Fruit fly (Drosophila melanogaster) whole organism, prepupa: ENCODE results near the gene Ptpmeg.

Experiments used
- CG34406 ChIP-seq: fragments of 200-800 bp; sonication (Bioruptor generic); optimal IDR thresholded peaks from 3 replicates; lab custom pipeline; 2016; ENCODE audit warnings: missing biosample characterization, missing genetic modification characterization
- CG6276 ChIP-seq: fragments of 200-800 bp; sonication (Bioruptor generic); optimal IDR thresholded peaks from 2 replicates; lab custom pipeline; 2017; ENCODE audit warnings: missing biosample characterization, mild to moderate bottlenecking, missing genetic modification characterization
- CG6808 ChIP-seq: fragments of 200-800 bp; sonication (Bioruptor generic); optimal IDR thresholded peaks from 3 replicates; lab custom pipeline; 2017; ENCODE audit warnings: missing biosample characterization, missing genetic modification characterization, mild to moderate bottlenecking, moderate library complexity, missing genetic modification reagents
- CG8119 ChIP-seq: fragments of 200-800 bp; sonication (Bioruptor generic); IDR thresholded peaks from 3 replicates; pipeline ENCODE4 v1.3.6; 2022; ENCODE audit warnings: missing biosample characterization, missing genetic modification characterization
- Ets21C ChIP-seq: fragments of 200-800 bp; sonication (Bioruptor generic); optimal IDR thresholded peaks from 3 replicates; lab custom pipeline; 2016; ENCODE audit warnings: missing biosample characterization, missing genetic modification characterization
- Hr4 ChIP-seq: fragments of 200-800 bp; sonication (Bioruptor generic); optimal IDR thresholded peaks from 3 replicates; lab custom pipeline; 2016; ENCODE audit warnings: missing biosample characterization, missing genetic modification characterization
- topi ChIP-seq: fragments of 200-800 bp; sonication (Bioruptor generic); optimal IDR thresholded peaks from 3 replicates; lab custom pipeline; 2016; ENCODE audit warnings: missing biosample characterization, missing genetic modification characterization

dm6 chr3L:292146-292776, 35.6 kb upstream of the Ptpmeg start:
- TF ChIP-seq Hr4 (GFP tag; lab: Kevin White, UChicago) (no peak), Ets21C (GFP tag; lab: Kevin White, UChicago) (no peak), CG6276 (GFP tag; lab: Kevin White, UChicago) (no peak), topi (GFP tag; lab: Kevin White, UChicago) (no peak), CG8119 (GFP tag; lab: Robert Waterston, UW) (no peak; the same call in 2 of the 3 replicates), CG34406 (GFP tag; lab: Kevin White, UChicago) (no peak), CG6808 (no peak)
